Worm (Caenorhabditis elegans): ENCODE results near the gene C49A9.6.

C49A9.6 gene

ce11 chrIV:6206294-6206776, 4.4 kb upstream of the C49A9.6 start, which contains the start of gene C49A9.10:
Gene C49A9.10 (minus strand): TSS chrIV:6206344.
- TF ChIP-seq dpff-1 (tag; optimal IDR thresholded peaks at IDR 0.05), result no peak
- TF ChIP-seq attf-6 (GFP tag; IDR thresholded peaks at IDR 0.05), result peak; percentile 57; the same call in 1 of the 2 replicates
- TF ChIP-seq sea-2 (GFP tag; IDR thresholded peaks at IDR 0.05), result no peak
- TF ChIP-seq egrh-3 (GFP tag; IDR thresholded peaks at IDR 0.05), result no peak
- TF ChIP-seq aptf-3 (GFP tag; IDR thresholded peaks at IDR 0.05), result no peak
- peak; percentile 70 for TF ChIP-seq athp-1 (tag; optimal IDR thresholded peaks at IDR 0.05)
- peak; percentile 53 for TF ChIP-seq atf-7 (tag; optimal IDR thresholded peaks at IDR 0.05)
- TF ChIP-seq F49E8.2 (tag; optimal IDR thresholded peaks at IDR 0.05; ENCODE audit: insufficient read depth), result peak; percentile 48
- TF ChIP-seq nhr-120 (GFP tag; IDR thresholded peaks at IDR 0.05), result no peak
- no peak for TF ChIP-seq unc-62 (GFP tag; optimal IDR thresholded peaks at IDR 0.05)
- TF ChIP-seq T26A5.8 (tag; optimal IDR thresholded peaks at IDR 0.05), result no peak
- TF ChIP-seq Y53G8AR.9 (GFP tag; conservative IDR thresholded peaks at IDR 0.05), result 0 out of 2 replicates have a peak, but pooled peaks have one; percentile 49
- TF ChIP-seq F57A8.1 (GFP tag; optimal IDR thresholded peaks at IDR 0.05), result no peak
- no peak; the same call in 1 of the 2 replicates for TF ChIP-seq K11D2.4 (GFP tag; IDR thresholded peaks at IDR 0.05)
- peak; percentile 20 for TF ChIP-seq somi-1 (GFP tag; optimal IDR thresholded peaks at IDR 0.05)
- peak; percentile 73 for TF ChIP-seq rcor-1 (GFP tag; IDR thresholded peaks at IDR 0.05)
- no peak for TF ChIP-seq C17E4.6 (GFP tag; IDR thresholded peaks at IDR 0.05)
- no peak for TF ChIP-seq egl-44 (GFP tag; IDR thresholded peaks at IDR 0.05)
- TF ChIP-seq mxl-1 (tag; optimal IDR thresholded peaks at IDR 0.05), result no peak
- peak in 1 of 2 experiments; percentile 70 for TF ChIP-seq let-607 (tag; optimal IDR thresholded peaks at IDR 0.05)
- TF ChIP-seq Y67H2A.10 (GFP tag; conservative IDR thresholded peaks at IDR 0.05), result no peak
- TF ChIP-seq F39B2.1 (GFP tag; IDR thresholded peaks at IDR 0.05), result no peak
- TF ChIP-seq ztf-22 (GFP tag; optimal IDR thresholded peaks at IDR 0.05), result no peak
- no peak for TF ChIP-seq repo-1 (tag; optimal IDR thresholded peaks at IDR 0.05)
- peak; percentile 40 for TF ChIP-seq hrde-1 (tag; optimal IDR thresholded peaks at IDR 0.05; ENCODE audit: borderline replicate concordance)
- no peak for TF ChIP-seq tbx-9 (tag; optimal IDR thresholded peaks at IDR 0.05; ENCODE audit: borderline replicate concordance)
- no peak for TF ChIP-seq nfya-1 (tag; optimal IDR thresholded peaks at IDR 0.05; ENCODE audit: borderline replicate concordance, insufficient read depth)
- TF ChIP-seq snpc-4 (GFP tag; optimal IDR thresholded peaks at IDR 0.05), result peak; percentile 81
- peak; percentile 54 to 92 (median 88) for TF ChIP-seq snpc-4 (tag; optimal IDR thresholded peaks at IDR 0.05)
- peak; percentile 29; the same call in 1 of the 2 replicates for TF ChIP-seq hmg-1.2 (GFP tag; IDR thresholded peaks at IDR 0.05)
- 0 out of 2 replicates have a peak, but pooled peaks have one; percentile 74 for TF ChIP-seq cebp-2 (GFP tag; IDR thresholded peaks at IDR 0.05)
- TF ChIP-seq ztf-3 (GFP tag; optimal IDR thresholded peaks at IDR 0.05), result no peak
- TF ChIP-seq hmg-20 (GFP tag; IDR thresholded peaks at IDR 0.05), result peak; percentile 65
- no peak for TF ChIP-seq B0336.3 (GFP tag; IDR thresholded peaks at IDR 0.05)
- peak; percentile 46; the same call in 1 of the 2 replicates for TF ChIP-seq aptf-2 (GFP tag; conservative IDR thresholded peaks at IDR 0.05)
- TF ChIP-seq ztf-26 (tag; optimal IDR thresholded peaks at IDR 0.05), result peak; percentile 22
- TF ChIP-seq sdz-38 (tag; optimal IDR thresholded peaks at IDR 0.05), result no peak
- TF ChIP-seq let-526 (GFP tag; IDR thresholded peaks at IDR 0.05), result peak; percentile 89
- TF ChIP-seq Y79H2A.3 (GFP tag; conservative IDR thresholded peaks at IDR 0.05), result no peak
- TF ChIP-seq madf-3 (GFP tag; IDR thresholded peaks at IDR 0.05), result peak; percentile 68; the same call in 1 of the 2 replicates
- TF ChIP-seq lag-1 (GFP tag; IDR thresholded peaks at IDR 0.05), result no peak
- peak; percentile 79 for TF ChIP-seq F22D6.2 (tag; optimal IDR thresholded peaks at IDR 0.05)
- TF ChIP-seq attf-3 (GFP tag; conservative IDR thresholded peaks at IDR 0.05), result peak; percentile 51; the same call in 1 of the 2 replicates
- peak; percentile 52 for TF ChIP-seq F23B12.7 (tag; optimal IDR thresholded peaks at IDR 0.05; ENCODE audit: insufficient read depth)
- TF ChIP-seq ceh-27 (GFP tag; optimal IDR thresholded peaks at IDR 0.05), result peak; percentile 89
- TF ChIP-seq nfya-2 (GFP tag; IDR thresholded peaks at IDR 0.05), result no peak
- TF ChIP-seq ztf-6 (GFP tag; IDR thresholded peaks at IDR 0.05), result no peak
- TF ChIP-seq ZK185.1 (tag; optimal IDR thresholded peaks at IDR 0.05; ENCODE audit: poor library complexity, severe bottlenecking), result peak; percentile 97

Measured in whole organism, young adult.